Fruit fly (Drosophila melanogaster) ovary, adult (tissue): ENCODE measurements around the gene gogo.

ENCODE experiments used
- CG17801 ChIP-seq: fragments of 200-800 bp; optimal IDR thresholded peaks from 2 replicates; lab custom pipeline; 2019; ENCODE audit warnings: missing biosample characterization, mild to moderate bottlenecking, missing genetic modification characterization, moderate library complexity; ENCODE audit not compliant: partially characterized antibody

The gogo gene

dm6 chr3L:20281254-20281653 lies 13.7 kb downstream of the gogo start:
- no peak for TF ChIP-seq CG17801 (GFP tag; lab: Kevin White, UChicago)

- no peak for TF ChIP-seq CG17801 (GFP tag; lab: Kevin White, UChicago)
Observed at dm6 chr3L:20276615-20277014, 18.3 kb downstream of the gogo start.

dm6 chr3L:20275886-20276285 lies 19.0 kb downstream of the gogo start:
- no peak for TF ChIP-seq CG17801 (GFP tag; lab: Kevin White, UChicago)

- no peak for TF ChIP-seq CG17801 (GFP tag; lab: Kevin White, UChicago)
Observed at dm6 chr3L:20275235-20275634, 19.7 kb downstream of the gogo start, which contains the start of gene CG17122. CG17122 (minus strand) TSS chr3L:20275335.

- TF ChIP-seq CG17801 (GFP tag; lab: Kevin White, UChicago): no peak
Observed at dm6 chr3L:20265514-20265913, 29.4 kb downstream of the gogo start, which contains the start of gene CG32228. CG32228 (plus strand) TSS chr3L:20265814.

dm6 chr3L:20247513-20248173 lies 47.3 kb downstream of the gogo start, which contains the start of gene rdgC:
rdgC (plus strand) TSS chr3L:20248080.
- peak; percentile 31 for TF ChIP-seq CG17801 (GFP tag; lab: Kevin White, UChicago)

- TF ChIP-seq CG17801 (GFP tag; lab: Kevin White, UChicago): peak; percentile 43
Observed at dm6 chr3L:20241987-20242982, 52.6 kb downstream of the gogo start.

- no peak for TF ChIP-seq CG17801 (GFP tag; lab: Kevin White, UChicago)
Observed at dm6 chr3L:20241163-20241970, 53.6 kb downstream of the gogo start, which contains the start of the genes CG6951 and CG17233. CG6951 (plus strand) TSS chr3L:20241267. CG17233 (minus strand) TSS chr3L:20241903.

dm6 chr3L:20240753-20241152 lies 54.2 kb downstream of the gogo start, which contains the start of gene Clc:
Clc (plus strand) TSS chr3L:20241053.
- TF ChIP-seq CG17801 (GFP tag; lab: Kevin White, UChicago): no peak

- no peak for TF ChIP-seq CG17801 (GFP tag; lab: Kevin White, UChicago)
Observed at dm6 chr3L:20237167-20237566, 57.8 kb downstream of the gogo start.

- no peak for TF ChIP-seq CG17801 (GFP tag; lab: Kevin White, UChicago)
Observed at dm6 chr3L:20231369-20231768, 63.6 kb downstream of the gogo start, which contains the start of gene CG13813. CG13813 (plus strand) TSS chr3L:20231669.

- TF ChIP-seq CG17801 (GFP tag; lab: Kevin White, UChicago): no peak
Observed at dm6 chr3L:20230178-20230775, 64.7 kb downstream of the gogo start.

- peak; percentile 35 for TF ChIP-seq CG17801 (GFP tag; lab: Kevin White, UChicago)
Observed at dm6 chr3L:20226153-20226552, 68.8 kb downstream of the gogo start.
